Fruit fly (Drosophila melanogaster) whole organism, adult: ENCODE results near the gene CG2200.

Experiments used
- CG12768 ChIP-seq: fragments of 200-800 bp; sonication (Bioruptor generic); optimal IDR thresholded peaks from 2 replicates; lab custom pipeline; 2017; ENCODE audit warnings: missing biosample characterization, missing genetic modification characterization, mild to moderate bottlenecking, moderate library complexity, missing genetic modification reagents
- CG14711 ChIP-seq: fragments of 200-800 bp; sonication (Bioruptor generic); optimal IDR thresholded peaks from 2 replicates; lab custom pipeline; 2018; ENCODE audit warnings: missing biosample characterization, mild to moderate bottlenecking, missing genetic modification characterization, moderate library complexity
- CG33017 ChIP-seq: fragments of 200-800 bp; sonication (Bioruptor generic); optimal IDR thresholded peaks from 2 replicates; lab custom pipeline; 2018; ENCODE audit warnings: missing biosample characterization, mild to moderate bottlenecking, missing genetic modification characterization, moderate library complexity
- CG5204 ChIP-seq: fragments of 200-800 bp; sonication (Bioruptor generic); optimal IDR thresholded peaks from 2 replicates; lab custom pipeline; 2016; ENCODE audit warnings: missing biosample characterization, missing genetic modification characterization
- CG7045 ChIP-seq: fragments of 200-800 bp; sonication (Bioruptor generic); optimal IDR thresholded peaks from 2 replicates; lab custom pipeline; 2017; ENCODE audit warnings: missing biosample characterization, mild to moderate bottlenecking, missing genetic modification characterization
- Clk ChIP-seq: fragments of 200-800 bp; sonication (Bioruptor generic); optimal IDR thresholded peaks from 2 replicates; lab custom pipeline; 2017; ENCODE audit warnings: missing biosample characterization, missing genetic modification characterization
- Crg-1 ChIP-seq: fragments of 200-800 bp; sonication (Bioruptor generic); optimal IDR thresholded peaks from 2 replicates; lab custom pipeline; 2016; ENCODE audit warnings: missing biosample characterization, missing genetic modification characterization
- Mnt ChIP-seq: fragments of 200-800 bp; sonication (Bioruptor generic); optimal IDR thresholded peaks from 2 replicates; lab custom pipeline; 2016; ENCODE audit warnings: missing biosample characterization, mild to moderate bottlenecking, missing genetic modification characterization
- cic ChIP-seq: fragments of 200-800 bp; sonication (Bioruptor generic); optimal IDR thresholded peaks from 2 replicates; lab custom pipeline; 2017; ENCODE audit warnings: missing biosample characterization, mild to moderate bottlenecking, missing genetic modification characterization, moderate library complexity
- cnc ChIP-seq, 2 experiments: fragments of >200 bp; optimal IDR thresholded peaks; 2 replicates each; lab custom pipeline; 2017
- kay ChIP-seq: fragments of 200-800 bp; sonication (Bioruptor generic); peaks from one replicate; lab custom pipeline; 2016; ENCODE audit warnings: missing biosample characterization, missing genetic modification characterization, borderline replicate concordance
- pad ChIP-seq: fragments of 200-800 bp; sonication (Bioruptor generic); optimal IDR thresholded peaks from 3 replicates; lab custom pipeline; 2017; ENCODE audit warnings: missing biosample characterization, missing genetic modification characterization, mild to moderate bottlenecking, moderate library complexity, missing genetic modification reagents

DNA sequence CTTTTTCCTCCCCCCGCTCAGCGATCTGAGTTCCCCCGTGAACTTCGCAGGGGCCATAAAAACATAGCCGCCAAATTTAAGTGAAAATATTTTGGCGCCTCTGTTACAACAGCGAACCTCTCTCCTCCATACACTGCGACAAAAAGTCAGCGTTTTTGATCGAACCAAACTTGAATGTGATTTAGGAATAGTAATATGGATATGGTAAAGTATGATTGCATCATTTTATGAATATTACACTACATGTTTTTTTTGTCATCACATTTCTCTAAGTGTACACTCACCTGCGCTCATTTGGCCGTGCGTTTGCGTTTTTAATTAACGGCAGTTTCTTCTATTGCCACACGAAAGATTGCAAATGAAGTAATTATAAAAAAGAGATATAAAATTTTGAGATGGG lies 41.6 kb downstream of the CG2200 start:
- TF ChIP-seq CG7045 (GFP tag; lab: Kevin White, UChicago) (no peak), pad (GFP tag; lab: Kevin White, UChicago) (no peak), kay (GFP tag; lab: Kevin White, UChicago) (no peak), cnc (optimal IDR thresholded peaks at IDR 0.05; lab: Kevin White, UChicago) (no peak), cic (GFP tag; lab: Kevin White, UChicago) (no peak), CG5204 (GFP tag; lab: Kevin White, UChicago) (no peak), CG12768 (GFP tag; lab: Kevin White, UChicago) (no peak), CG14711 (tag; lab: Kevin White, UChicago) (no peak), Mnt (GFP tag; lab: Kevin White, UChicago) (no peak), Clk (GFP tag; lab: Kevin White, UChicago) (no peak), CG33017 (tag; lab: Kevin White, UChicago) (no peak), Crg-1 (GFP tag; lab: Kevin White, UChicago) (no peak)
